Worm (Caenorhabditis elegans) whole organism, midembryonic: ENCODE data around the gene riok-3.

Experiments used
- T22C8.4 ChIP-seq: fragments of 200-800 bp; sonication (Bioruptor generic); IDR thresholded peaks from 2 replicates; pipeline ENCODE4 v1.3.6; 2022; ENCODE audit warnings: missing genetic modification characterization, missing compliant biosample characterization
- cog-1 ChIP-seq: sonication (generic microtip); optimal IDR thresholded peaks from 2 replicates; lab custom pipeline; 2016; ENCODE audit warnings: missing genetic modification characterization, missing compliant biosample characterization
- flt-1 ChIP-seq: fragments of 200-800 bp; sonication (Bioruptor generic); IDR thresholded peaks from 2 replicates; pipeline ENCODE4 v1.3.6; 2022; ENCODE audit warnings: missing genetic modification characterization, missing compliant biosample characterization
- med-1 ChIP-seq: sonication (generic microtip); optimal IDR thresholded peaks from 2 replicates; lab custom pipeline; 2017; ENCODE audit warnings: missing genetic modification characterization, mild to moderate bottlenecking, missing compliant biosample characterization, antibody characterized with exemption, missing genetic modification reagents; ENCODE audit not compliant: insufficient read depth
- tab-1 ChIP-seq: fragments of 200-800 bp; sonication (Bioruptor generic); IDR thresholded peaks from 2 replicates; pipeline ENCODE4 v1.3.6; 2022; ENCODE audit warnings: missing genetic modification characterization, missing compliant biosample characterization
- ztf-23 ChIP-seq: fragments of 200-800 bp; sonication (Bioruptor generic); IDR thresholded peaks from 2 replicates; pipeline ENCODE4 v1.3.6; 2022; ENCODE audit warnings: missing genetic modification reagents, missing genetic modification characterization, missing compliant biosample characterization
- ztf-29 ChIP-seq: fragments of 200-800 bp; sonication (Bioruptor generic); IDR thresholded peaks from 2 replicates; pipeline ENCODE4 v1.3.6; 2022; ENCODE audit warnings: missing genetic modification reagents, missing genetic modification characterization, missing compliant biosample characterization

ce11 chrIII:9767095-9767494, 37.7 kb downstream of the riok-3 start:
- TF ChIP-seq tab-1, result no peak
- no peak for TF ChIP-seq ztf-29 (GFP tag; lab: Robert Waterston, UW)
- TF ChIP-seq flt-1 (GFP tag; lab: Robert Waterston, UW), result 0 out of 2 replicates have a peak, but pooled peaks have one; percentile 59
- TF ChIP-seq T22C8.4 (GFP tag; lab: Robert Waterston, UW), result no peak
- TF ChIP-seq ztf-23 (GFP tag; lab: Robert Waterston, UW), result no peak
- no peak for TF ChIP-seq med-1 (GFP tag; lab: Kevin White, UChicago)
- no peak for TF ChIP-seq cog-1
